Worm (Caenorhabditis elegans) whole organism, young adult: ENCODE results near the gene W10D9.3.

Experiments
- B0035.1 ChIP-seq: sonication (generic microtip); optimal IDR thresholded peaks from 2 replicates; lab custom pipeline; 2016; ENCODE audit warnings: missing genetic modification characterization, mild to moderate bottlenecking, missing compliant biosample characterization, missing genotype, missing genetic modification reagents
- C06A6.2 ChIP-seq: fragments of 200-800 bp; sonication (Bioruptor generic); conservative IDR thresholded peaks from 2 replicates; pipeline ENCODE4 v1.3.6; 2022; ENCODE audit warnings: missing genetic modification characterization, missing compliant biosample characterization
- F37B4.10 ChIP-seq: fragments of 200-800 bp; sonication (Bioruptor generic); IDR thresholded peaks from 2 replicates; pipeline ENCODE4 v1.3.6; 2022; ENCODE audit warnings: missing genetic modification characterization, missing compliant biosample characterization
- F39B2.1 ChIP-seq: fragments of 200-800 bp; sonication (Bioruptor generic); IDR thresholded peaks from 2 replicates; pipeline ENCODE4 v1.3.6; 2022; ENCODE audit warnings: missing genetic modification reagents, missing genetic modification characterization, missing compliant biosample characterization
- F57C9.4 ChIP-seq: sonication (generic microtip); optimal IDR thresholded peaks from 2 replicates; lab custom pipeline; 2017; ENCODE audit warnings: mild to moderate bottlenecking, missing genetic modification characterization, missing compliant biosample characterization
- K11D2.4 ChIP-seq: fragments of 200-800 bp; sonication (Bioruptor generic); IDR thresholded peaks from 2 replicates; pipeline ENCODE4 v1.3.6; 2022; ENCODE audit warnings: missing genetic modification reagents, missing genetic modification characterization, missing compliant biosample characterization
- K12H6.12 ChIP-seq: fragments of 200-800 bp; sonication (Bioruptor generic); optimal IDR thresholded peaks from 2 replicates; lab custom pipeline; 2018; ENCODE audit warnings: mild to moderate bottlenecking, missing genetic modification characterization, missing compliant biosample characterization
- T07F8.4 ChIP-seq: sonication (generic microtip); optimal IDR thresholded peaks from 2 replicates; lab custom pipeline; 2016; ENCODE audit warnings: mild to moderate bottlenecking, missing genetic modification characterization, moderate library complexity, missing compliant biosample characterization
- Y56A3A.18 ChIP-seq: fragments of 200-800 bp; sonication (Bioruptor generic); IDR thresholded peaks from 2 replicates; pipeline ENCODE4 v1.3.6; 2022; ENCODE audit warnings: missing genetic modification reagents, missing genetic modification characterization, missing compliant biosample characterization
- Y79H2A.3 ChIP-seq: fragments of 200-800 bp; sonication (Bioruptor generic); conservative IDR thresholded peaks from 2 replicates; pipeline ENCODE4 v1.3.6; 2022; ENCODE audit warnings: missing genetic modification reagents, missing genetic modification characterization, missing compliant biosample characterization
- akir-1 ChIP-seq: fragments of 200-800 bp; sonication (Bioruptor generic); optimal IDR thresholded peaks from 2 replicates; lab custom pipeline; 2018; ENCODE audit warnings: mild to moderate bottlenecking, missing genetic modification characterization, moderate library complexity, missing compliant biosample characterization
- aptf-3 ChIP-seq: fragments of 200-800 bp; sonication (Bioruptor generic); IDR thresholded peaks from 2 replicates; pipeline ENCODE4 v1.3.6; 2022; ENCODE audit warnings: missing genetic modification characterization, missing compliant biosample characterization
- bed-2 ChIP-seq: fragments of 200-800 bp; sonication (Bioruptor generic); IDR thresholded peaks from 2 replicates; pipeline ENCODE4 v1.3.6; 2022; ENCODE audit warnings: missing genetic modification reagents, missing genetic modification characterization, missing compliant biosample characterization
- ccch-3 ChIP-seq: fragments of 200-800 bp; sonication (Bioruptor generic); optimal IDR thresholded peaks from 2 replicates; lab custom pipeline; 2018; ENCODE audit warnings: mild to moderate bottlenecking, missing genetic modification characterization, missing compliant biosample characterization
- cebp-2 ChIP-seq: fragments of 200-800 bp; sonication (Bioruptor generic); IDR thresholded peaks from 2 replicates; pipeline ENCODE4 v1.3.6; 2022; ENCODE audit warnings: missing genetic modification characterization, missing compliant biosample characterization
- ceh-100 ChIP-seq: fragments of 200-800 bp; sonication (Bioruptor generic); IDR thresholded peaks from 2 replicates; pipeline ENCODE4 v1.3.6; 2022; ENCODE audit warnings: missing genetic modification reagents, missing genetic modification characterization, missing compliant biosample characterization
- ceh-58 ChIP-seq: fragments of 200-800 bp; sonication (Bioruptor generic); IDR thresholded peaks from 2 replicates; pipeline ENCODE4 v1.3.6; 2022; ENCODE audit warnings: missing genetic modification characterization, missing compliant biosample characterization
- chd-7 ChIP-seq: sonication (generic microtip); optimal IDR thresholded peaks from 2 replicates; lab custom pipeline; 2016; ENCODE audit warnings: mild to moderate bottlenecking, missing genetic modification characterization, moderate library complexity, missing compliant biosample characterization
- efl-1 ChIP-seq: fragments of 150-350 bp; optimal IDR thresholded peaks from 2 replicates; lab custom pipeline; 2014; ENCODE audit warnings: missing biosample characterization, missing genetic modification reagents, missing genetic modification characterization
- hlh-26 ChIP-seq: fragments of 200-800 bp; sonication (Bioruptor generic); conservative IDR thresholded peaks from 2 replicates; pipeline ENCODE4 v1.3.6; 2022; ENCODE audit warnings: missing genetic modification reagents, missing genetic modification characterization, missing compliant biosample characterization
- hmg-1.2 ChIP-seq: fragments of 200-800 bp; sonication (Bioruptor generic); IDR thresholded peaks from 2 replicates; pipeline ENCODE4 v1.3.6; 2022; ENCODE audit warnings: missing genetic modification reagents, missing genetic modification characterization, missing compliant biosample characterization
- hrde-1 ChIP-seq: sonication (generic microtip); optimal IDR thresholded peaks from 2 replicates; lab custom pipeline; 2016; ENCODE audit warnings: missing genetic modification characterization, mild to moderate bottlenecking, missing compliant biosample characterization, moderate library complexity, missing genotype, missing genetic modification reagents, borderline replicate concordance
- let-526 ChIP-seq: fragments of 200-800 bp; sonication (Bioruptor generic); IDR thresholded peaks from 2 replicates; pipeline ENCODE4 v1.3.6; 2022; ENCODE audit warnings: missing genetic modification reagents, missing genetic modification characterization, missing compliant biosample characterization
- lin-35 ChIP-seq, 3 experiments: fragments of 150-350 bp in 2 of 3; sonication (generic microtip) in 1 of 3; optimal IDR thresholded peaks; 2 replicates each; lab custom pipeline; 2014 to 2018; ENCODE audit warnings: missing biosample characterization in 3 of 3, missing genetic modification characterization in 3 of 3, missing genetic modification reagents in 3 of 3
- mcd-1 ChIP-seq: fragments of 200-800 bp; sonication (Bioruptor generic); IDR thresholded peaks from 2 replicates; pipeline ENCODE4 v1.3.6; 2022; ENCODE audit warnings: missing genetic modification reagents, missing genetic modification characterization, missing compliant biosample characterization
- mel-28 ChIP-seq: sonication (generic microtip); optimal IDR thresholded peaks from 2 replicates; lab custom pipeline; 2016; ENCODE audit warnings: borderline replicate concordance, mild to moderate bottlenecking, missing genetic modification characterization, missing compliant biosample characterization
- nhr-120 ChIP-seq: fragments of 200-800 bp; sonication (Bioruptor generic); IDR thresholded peaks from 2 replicates; pipeline ENCODE4 v1.3.6; 2022; ENCODE audit warnings: missing genetic modification characterization, missing compliant biosample characterization
- nhr-27 ChIP-seq: fragments of 200-800 bp; sonication (Bioruptor generic); optimal IDR thresholded peaks from 2 replicates; lab custom pipeline; 2018; ENCODE audit warnings: mild to moderate bottlenecking, missing genetic modification characterization, moderate library complexity, missing compliant biosample characterization
- nhr-80 ChIP-seq: sonication (generic microtip); optimal IDR thresholded peaks from 2 replicates; lab custom pipeline; 2016; ENCODE audit warnings: missing genetic modification characterization, missing compliant biosample characterization
- pha-4 ChIP-seq: fragments of 150-350 bp; sonication (generic microtip); optimal IDR thresholded peaks from 2 replicates; lab custom pipeline; 2014; ENCODE audit warnings: missing biosample characterization, missing genetic modification reagents, missing genetic modification characterization
- rcor-1 ChIP-seq: fragments of 200-800 bp; sonication (Bioruptor generic); IDR thresholded peaks from 2 replicates; pipeline ENCODE4 v1.3.6; 2022; ENCODE audit warnings: missing genetic modification reagents, missing genetic modification characterization, missing compliant biosample characterization
- sdz-38 ChIP-seq: sonication (generic microtip); optimal IDR thresholded peaks from 2 replicates; lab custom pipeline; 2016; ENCODE audit warnings: missing genotype, missing genetic modification characterization, missing compliant biosample characterization
- xnd-1 ChIP-seq: sonication (generic microtip); optimal IDR thresholded peaks from 2 replicates; lab custom pipeline; 2016; ENCODE audit warnings: missing genotype, missing genetic modification reagents, missing genetic modification characterization, missing compliant biosample characterization
- zim-3 ChIP-seq: sonication (generic microtip); optimal IDR thresholded peaks from 2 replicates; lab custom pipeline; 2017; ENCODE audit warnings: mild to moderate bottlenecking, missing genetic modification characterization, moderate library complexity, missing compliant biosample characterization
- ztf-18 ChIP-seq: sonication (generic microtip); optimal IDR thresholded peaks from 2 replicates; lab custom pipeline; 2016; ENCODE audit warnings: missing genotype, mild to moderate bottlenecking, missing genetic modification characterization, missing compliant biosample characterization
- ztf-22 ChIP-seq: fragments of 200-800 bp; sonication (Bioruptor generic); optimal IDR thresholded peaks from 2 replicates; lab custom pipeline; 2018; ENCODE audit warnings: mild to moderate bottlenecking, missing genetic modification characterization, moderate library complexity, missing compliant biosample characterization
- ztf-3 ChIP-seq: fragments of 200-800 bp; sonication (Bioruptor generic); optimal IDR thresholded peaks from 2 replicates; lab custom pipeline; 2018; ENCODE audit warnings: mild to moderate bottlenecking, missing genetic modification characterization, missing compliant biosample characterization
- ztf-6 ChIP-seq: fragments of 200-800 bp; sonication (Bioruptor generic); IDR thresholded peaks from 2 replicates; pipeline ENCODE4 v1.3.6; 2022; ENCODE audit warnings: missing genetic modification reagents, missing genetic modification characterization, missing compliant biosample characterization

Gene W10D9.3

DNA sequence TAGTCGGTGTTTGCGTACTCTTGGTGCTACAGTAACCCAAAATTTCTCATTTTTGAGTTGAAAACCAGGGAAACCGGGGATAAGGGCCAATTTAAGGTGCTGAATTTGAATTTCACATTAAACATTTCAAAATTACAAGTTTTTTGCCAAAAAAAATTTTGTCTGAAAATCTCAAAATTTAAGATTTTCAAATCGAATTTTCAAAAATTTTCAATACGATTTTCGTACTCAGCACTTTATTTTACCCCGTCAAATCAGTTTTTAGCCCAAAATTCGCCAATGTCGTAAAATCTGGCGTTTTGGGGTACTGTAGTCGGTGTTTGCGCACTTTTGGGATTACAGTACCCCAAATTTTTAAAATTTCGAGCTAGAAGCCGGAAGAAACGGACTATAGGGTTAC is at the start of gene W10D9.3:
W10D9.3 (minus strand) TSS at position 101 of the 400 bp plus-strand sequence.
- TF ChIP-seq ceh-58 (GFP tag; lab: Robert Waterston, UW) = no peak
- TF ChIP-seq F39B2.1 = no peak
- no peak for TF ChIP-seq ccch-3 (GFP tag; lab: Kevin White, UChicago)
- no peak for TF ChIP-seq akir-1
- TF ChIP-seq B0035.1 (tag; lab: Kevin White, UChicago) = no peak
- TF ChIP-seq chd-7 (tag; lab: Kevin White, UChicago) = no peak
- no peak for TF ChIP-seq nhr-120 (GFP tag; lab: Robert Waterston, UW)
- no peak for TF ChIP-seq hrde-1
- TF ChIP-seq xnd-1 (tag; lab: Kevin White, UChicago) = no peak
- no peak for TF ChIP-seq pha-4
- TF ChIP-seq Y56A3A.18 = no peak
- TF ChIP-seq efl-1 (GFP tag; lab: Kevin White, UChicago) = no peak
- no peak for TF ChIP-seq ztf-22 (GFP tag; lab: Kevin White, UChicago)
- TF ChIP-seq rcor-1 = no peak
- no peak for TF ChIP-seq K12H6.12 (tag; lab: Kevin White, UChicago)
- no peak for TF ChIP-seq nhr-80
- no peak for TF ChIP-seq zim-3
- TF ChIP-seq ztf-3 (GFP tag; lab: Kevin White, UChicago) = no peak
- TF ChIP-seq lin-35 (GFP tag; optimal IDR thresholded peaks at IDR 0.05; lab: Kevin White, UChicago) = no peak
- no peak for TF ChIP-seq mel-28 (tag; lab: Kevin White, UChicago)

ce11 chrII:509230-509629 is 48.5 kb upstream of the W10D9.3 start, which contains the start of gene srh-105:
Gene srh-105 (minus strand): TSS chrII:509330.
- no peak for TF ChIP-seq F37B4.10 (GFP tag; lab: Robert Waterston, UW)
- no peak for TF ChIP-seq C06A6.2 (GFP tag; lab: Robert Waterston, UW)
- no peak for TF ChIP-seq hlh-26
- TF ChIP-seq K12H6.12 (tag; lab: Kevin White, UChicago) = no peak
- TF ChIP-seq nhr-27 = no peak
- TF ChIP-seq K11D2.4 = no peak
- no peak for TF ChIP-seq let-526
- TF ChIP-seq F39B2.1 = no peak
- TF ChIP-seq cebp-2 (GFP tag; lab: Robert Waterston, UW) = no peak
- TF ChIP-seq F57C9.4 (tag; lab: Kevin White, UChicago) = no peak
- TF ChIP-seq ztf-6 = no peak
- no peak for TF ChIP-seq bed-2 (GFP tag; lab: Robert Waterston, UW)
- TF ChIP-seq hmg-1.2 = no peak
- no peak for TF ChIP-seq zim-3
- no peak for TF ChIP-seq ceh-100
- no peak for TF ChIP-seq sdz-38 (tag; lab: Kevin White, UChicago)

ce11 chrII:508603-509002 is 47.9 kb upstream of the W10D9.3 start:
- no peak for TF ChIP-seq Y79H2A.3 (GFP tag; lab: Robert Waterston, UW)

DNA sequence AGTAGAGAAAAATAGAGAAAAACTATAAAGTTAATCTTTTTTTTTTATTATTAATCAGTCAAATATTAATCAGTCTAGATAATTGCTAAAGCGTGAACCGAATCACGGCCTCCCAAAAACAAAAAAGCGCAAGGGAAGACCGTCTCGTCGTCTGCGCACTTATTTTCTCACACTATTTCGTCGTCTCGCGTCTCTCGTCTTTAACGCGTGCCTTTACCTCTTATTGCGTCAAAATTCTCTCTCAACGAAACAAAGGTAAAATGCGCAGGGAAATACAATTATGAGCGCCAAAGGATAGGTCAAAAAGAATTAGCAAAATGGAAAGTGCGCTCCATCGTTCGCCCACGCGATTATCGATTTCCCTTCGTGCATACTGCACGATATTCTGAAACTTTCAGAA is 45.3 kb upstream of the W10D9.3 start:
- TF ChIP-seq aptf-3 = no peak
- no peak for TF ChIP-seq mel-28 (tag; lab: Kevin White, UChicago)
- TF ChIP-seq T07F8.4 (tag; lab: Kevin White, UChicago) = no peak
- TF ChIP-seq bed-2 (GFP tag; lab: Robert Waterston, UW) = no peak
- TF ChIP-seq ztf-18 (tag; lab: Kevin White, UChicago) = peak; percentile 34
- TF ChIP-seq efl-1 (GFP tag; lab: Kevin White, UChicago) = peak; percentile 56
- no peak for TF ChIP-seq F37B4.10 (GFP tag; lab: Robert Waterston, UW)
- peak; percentile 90 for TF ChIP-seq hmg-1.2
- peak; percentile 76 for TF ChIP-seq mcd-1
- TF ChIP-seq, all 124 proteins: peak for 4
